Fruit fly (Drosophila melanogaster): Measurements from ENCODE around the gene CG33346.

- no peak for TF ChIP-seq CG8478 (optimal IDR thresholded peaks at IDR 0.05)
- TF ChIP-seq CTCF (optimal IDR thresholded peaks at IDR 0.05): no peak
Measured at dm6 chr3R:28627267-28627666, 41.8 kb upstream of the CG33346 start.
